Fruit fly (Drosophila melanogaster) whole organism, prepupa: ENCODE measurements around the gene CG10845.
A peak's percentile ranks its signal among the peaks of the same experiment; 100 is the strongest.

Experiments used
- Blimp-1 ChIP-seq: fragments of 200-800 bp; sonication (Bioruptor generic); optimal IDR thresholded peaks from 3 replicates; lab custom pipeline; 2017; ENCODE audit warnings: missing biosample characterization, missing genetic modification characterization, mild to moderate bottlenecking, moderate library complexity, missing genetic modification reagents
- CG10631 ChIP-seq: fragments of 200-800 bp; sonication (Bioruptor generic); optimal IDR thresholded peaks from 2 replicates; lab custom pipeline; 2016; ENCODE audit warnings: missing biosample characterization, missing genetic modification characterization
- CG11294 ChIP-seq: fragments of 200-800 bp; sonication (Bioruptor generic); IDR thresholded peaks from 2 replicates; pipeline ENCODE4 v1.3.6; 2022; ENCODE audit warnings: missing biosample characterization, missing genetic modification characterization
- CG11762 ChIP-seq: fragments of 200-800 bp; sonication (Bioruptor generic); optimal IDR thresholded peaks from 3 replicates; lab custom pipeline; 2016; ENCODE audit warnings: missing biosample characterization, missing genetic modification characterization; ENCODE audit not compliant: insufficient read depth
- CG1621 ChIP-seq: fragments of 200-800 bp; sonication (Bioruptor generic); optimal IDR thresholded peaks from 3 replicates; lab custom pipeline; 2018; ENCODE audit warnings: missing biosample characterization, mild to moderate bottlenecking, missing genetic modification characterization
- CG3032 ChIP-seq: fragments of 200-800 bp; optimal IDR thresholded peaks from 2 replicates; lab custom pipeline; 2019; ENCODE audit warnings: missing biosample characterization, mild to moderate bottlenecking, missing genetic modification characterization, moderate library complexity
- CG31627 ChIP-seq: fragments of 200-800 bp; sonication (Bioruptor generic); optimal IDR thresholded peaks from 3 replicates; lab custom pipeline; 2016; ENCODE audit warnings: missing biosample characterization, missing genetic modification characterization
- CG34406 ChIP-seq: fragments of 200-800 bp; sonication (Bioruptor generic); optimal IDR thresholded peaks from 3 replicates; lab custom pipeline; 2016; ENCODE audit warnings: missing biosample characterization, missing genetic modification characterization
- CG4318 ChIP-seq: fragments of 200-800 bp; sonication (Bioruptor generic); optimal IDR thresholded peaks from 3 replicates; lab custom pipeline; 2017; ENCODE audit warnings: missing biosample characterization, mild to moderate bottlenecking, missing genetic modification characterization
- CG6163 ChIP-seq: fragments of 200-800 bp; sonication (Bioruptor generic); IDR thresholded peaks from 3 replicates; pipeline ENCODE4 v1.3.6; 2022; ENCODE audit warnings: missing biosample characterization, missing genetic modification characterization
- CG6276 ChIP-seq: fragments of 200-800 bp; sonication (Bioruptor generic); optimal IDR thresholded peaks from 2 replicates; lab custom pipeline; 2017; ENCODE audit warnings: missing biosample characterization, mild to moderate bottlenecking, missing genetic modification characterization
- CG6792 ChIP-seq: fragments of 200-800 bp; sonication (Bioruptor generic); optimal IDR thresholded peaks from 3 replicates; lab custom pipeline; 2016; ENCODE audit warnings: missing biosample characterization, missing genetic modification characterization
- CG6808 ChIP-seq: fragments of 200-800 bp; sonication (Bioruptor generic); optimal IDR thresholded peaks from 3 replicates; lab custom pipeline; 2017; ENCODE audit warnings: missing biosample characterization, missing genetic modification characterization, mild to moderate bottlenecking, moderate library complexity, missing genetic modification reagents
- CG6854 ChIP-seq: fragments of 200-800 bp; sonication (Bioruptor generic); optimal IDR thresholded peaks from 2 replicates; lab custom pipeline; 2017; ENCODE audit warnings: missing biosample characterization, mild to moderate bottlenecking, missing genetic modification characterization
- CG7368 ChIP-seq: fragments of 200-800 bp; sonication (Bioruptor generic); optimal IDR thresholded peaks from 3 replicates; lab custom pipeline; 2016; ENCODE audit warnings: missing biosample characterization, missing genetic modification characterization
- CG9139 ChIP-seq: fragments of 200-800 bp; sonication (Bioruptor generic); optimal IDR thresholded peaks from 3 replicates; lab custom pipeline; 2017; ENCODE audit warnings: missing biosample characterization, mild to moderate bottlenecking, missing genetic modification characterization
- Eip75B ChIP-seq: fragments of 200-800 bp; sonication (Bioruptor generic); optimal IDR thresholded peaks from 3 replicates; lab custom pipeline; 2016; ENCODE audit warnings: missing biosample characterization, missing genetic modification characterization
- Eip78C ChIP-seq: fragments of 200-800 bp; sonication (Bioruptor generic); peaks from one replicate; lab custom pipeline; 2016; ENCODE audit warnings: missing biosample characterization, missing genetic modification characterization
- Eip93F ChIP-seq: fragments of 200-800 bp; sonication (Bioruptor generic); optimal IDR thresholded peaks from 2 replicates; lab custom pipeline; 2016; ENCODE audit warnings: missing biosample characterization, mild to moderate bottlenecking, missing genetic modification characterization
- Ets21C ChIP-seq: fragments of 200-800 bp; sonication (Bioruptor generic); optimal IDR thresholded peaks from 3 replicates; lab custom pipeline; 2016; ENCODE audit warnings: missing biosample characterization, missing genetic modification characterization
- Ets96B ChIP-seq: fragments of 200-800 bp; optimal IDR thresholded peaks from 2 replicates; lab custom pipeline; 2019; ENCODE audit warnings: missing biosample characterization, mild to moderate bottlenecking, missing genetic modification characterization, moderate library complexity
- Gug ChIP-seq: fragments of 200-800 bp; sonication (Bioruptor generic); IDR thresholded peaks from 2 replicates; pipeline ENCODE4 v1.3.6; 2022; ENCODE audit warnings: missing biosample characterization, missing genetic modification characterization
- Hr38 ChIP-seq: sonication (Bioruptor generic); optimal IDR thresholded peaks from 2 replicates; lab custom pipeline; 2016; ENCODE audit warnings: missing biosample characterization, missing genetic modification characterization
- Hr39 ChIP-seq: fragments of 200-800 bp; sonication (Bioruptor generic); optimal IDR thresholded peaks from 2 replicates; lab custom pipeline; 2016; ENCODE audit warnings: missing biosample characterization, missing genetic modification characterization
- Lpt ChIP-seq: fragments of 200-800 bp; sonication (Bioruptor generic); optimal IDR thresholded peaks from 3 replicates; lab custom pipeline; 2016; ENCODE audit warnings: missing biosample characterization, missing genetic modification characterization
- Smox ChIP-seq: fragments of 200-800 bp; sonication (Bioruptor generic); optimal IDR thresholded peaks from 3 replicates; lab custom pipeline; 2016; ENCODE audit warnings: missing biosample characterization, missing genetic modification characterization
- Sox102F ChIP-seq: fragments of 200-800 bp; sonication (Bioruptor generic); optimal IDR thresholded peaks from 2 replicates; lab custom pipeline; 2016; ENCODE audit warnings: missing biosample characterization, mild to moderate bottlenecking, missing genetic modification characterization
- Sox15 ChIP-seq: fragments of 200-800 bp; sonication (Bioruptor generic); optimal IDR thresholded peaks from 3 replicates; lab custom pipeline; 2016; ENCODE audit warnings: missing biosample characterization, missing genetic modification characterization
- achi ChIP-seq: fragments of 200-800 bp; sonication (Bioruptor generic); optimal IDR thresholded peaks from 3 replicates; lab custom pipeline; 2016; ENCODE audit warnings: missing biosample characterization, missing genetic modification characterization
- eg ChIP-seq: fragments of 200-800 bp; sonication (Bioruptor generic); IDR thresholded peaks from 3 replicates; pipeline ENCODE4 v1.3.6; 2022; ENCODE audit warnings: missing biosample characterization, missing genetic modification characterization
- fd59A ChIP-seq: fragments of 200-800 bp; sonication (Bioruptor generic); optimal IDR thresholded peaks from 2 replicates; lab custom pipeline; 2017; ENCODE audit warnings: missing biosample characterization, mild to moderate bottlenecking, missing genetic modification characterization, missing genetic modification reagents
- fd85E ChIP-seq: fragments of 200-800 bp; sonication (Bioruptor generic); optimal IDR thresholded peaks from 3 replicates; lab custom pipeline; 2016; ENCODE audit warnings: missing biosample characterization, missing genetic modification characterization
- fkh ChIP-seq: fragments of 200-800 bp; sonication (Bioruptor generic); optimal IDR thresholded peaks from 3 replicates; lab custom pipeline; 2017; ENCODE audit warnings: missing biosample characterization, mild to moderate bottlenecking, missing genetic modification characterization, moderate library complexity
- lz ChIP-seq: fragments of 200-800 bp; sonication (Bioruptor generic); optimal IDR thresholded peaks from 3 replicates; lab custom pipeline; 2016; ENCODE audit warnings: missing biosample characterization, missing genetic modification characterization
- net ChIP-seq: fragments of 200-800 bp; sonication (Bioruptor generic); optimal IDR thresholded peaks from 3 replicates; lab custom pipeline; 2016; ENCODE audit warnings: missing biosample characterization, missing genetic modification characterization
- salr ChIP-seq, 2 experiments: fragments of 200-800 bp; sonication (Bioruptor generic); optimal IDR thresholded peaks; 3 replicates each; lab custom pipeline; 2016 to 2018; ENCODE audit warnings: missing biosample characterization in 2 of 2, missing genetic modification characterization in 2 of 2, mild to moderate bottlenecking in 1 of 2
- spab ChIP-seq: fragments of 200-800 bp; sonication (Bioruptor generic); optimal IDR thresholded peaks from 2 replicates; lab custom pipeline; 2017; ENCODE audit warnings: missing biosample characterization, mild to moderate bottlenecking, missing genetic modification characterization, missing genetic modification reagents
- ss ChIP-seq, 2 experiments: fragments of 200-800 bp; sonication (Bioruptor generic); optimal IDR thresholded peaks; 2 replicates in 1 of 2; 3 replicates in 1 of 2; lab custom pipeline; 2017 to 2018; ENCODE audit warnings: mild to moderate bottlenecking in 2 of 2, missing biosample characterization in 2 of 2, missing genetic modification characterization in 2 of 2, moderate library complexity in 1 of 2
- svp ChIP-seq: fragments of 200-800 bp; sonication (Bioruptor generic); peaks from one replicate; lab custom pipeline; 2016; ENCODE audit warnings: missing biosample characterization, missing genetic modification characterization
- vri ChIP-seq: fragments of 200-800 bp; sonication (Bioruptor generic); optimal IDR thresholded peaks from 3 replicates; lab custom pipeline; 2016; ENCODE audit warnings: missing biosample characterization, mild to moderate bottlenecking, missing genetic modification characterization

The CG10845 gene

DNA sequence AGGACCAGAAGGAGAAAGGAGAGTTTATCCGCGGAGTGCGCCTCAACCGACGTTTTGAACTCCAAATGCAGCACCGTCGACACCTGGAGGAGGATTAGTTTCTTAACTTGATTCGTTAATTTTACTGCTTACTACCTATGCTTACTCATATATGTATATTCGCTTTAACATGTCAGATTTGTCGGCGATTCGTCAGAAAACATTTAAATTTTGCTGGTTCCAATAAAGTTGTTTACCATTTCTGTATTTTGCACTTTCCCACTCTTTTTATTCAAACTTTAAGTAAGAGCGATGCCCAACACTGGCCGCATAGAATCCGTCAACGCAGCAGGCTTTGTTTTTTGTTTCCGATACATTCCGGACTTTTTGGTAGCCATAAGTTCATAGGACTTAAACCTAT is 24.0 kb downstream of the CG10845 start, which contains the start of gene Trf4-2:
Trf4-2 (plus strand) TSS at position 301 of the 400 bp plus-strand sequence.
- TF ChIP-seq CG6854 (GFP tag; lab: Kevin White, UChicago) (no peak), CG6792 (GFP tag; lab: Kevin White, UChicago) (no peak), Eip78C (GFP tag; lab: Kevin White, UChicago) (no peak), CG3032 (tag; lab: Kevin White, UChicago) (no peak), vri (no peak), Gug (GFP tag; lab: Robert Waterston, UW) (no peak), CG1621 (no peak), Sox102F (no peak), Ets96B (no peak), fd85E (GFP tag; lab: Kevin White, UChicago) (no peak), Eip75B (GFP tag; lab: Kevin White, UChicago) (no peak), Hr39 (no peak), CG7368 (GFP tag; lab: Kevin White, UChicago) (no peak), Smox (GFP tag; lab: Kevin White, UChicago) (no peak), CG6808 (GFP tag; lab: Kevin White, UChicago) (no peak), svp (GFP tag; lab: Kevin White, UChicago) (no peak), CG11762 (GFP tag; lab: Kevin White, UChicago) (no peak), Hr38 (GFP tag; lab: Kevin White, UChicago) (no peak)
- TF ChIP-seq, all 60 proteins: peak for 0

dm6 chr3R:24926752-24927320 is 25.9 kb downstream of the CG10845 start:
- TF ChIP-seq lz = no peak
- peak; percentile 16 for TF ChIP-seq achi (GFP tag; lab: Kevin White, UChicago)

DNA sequence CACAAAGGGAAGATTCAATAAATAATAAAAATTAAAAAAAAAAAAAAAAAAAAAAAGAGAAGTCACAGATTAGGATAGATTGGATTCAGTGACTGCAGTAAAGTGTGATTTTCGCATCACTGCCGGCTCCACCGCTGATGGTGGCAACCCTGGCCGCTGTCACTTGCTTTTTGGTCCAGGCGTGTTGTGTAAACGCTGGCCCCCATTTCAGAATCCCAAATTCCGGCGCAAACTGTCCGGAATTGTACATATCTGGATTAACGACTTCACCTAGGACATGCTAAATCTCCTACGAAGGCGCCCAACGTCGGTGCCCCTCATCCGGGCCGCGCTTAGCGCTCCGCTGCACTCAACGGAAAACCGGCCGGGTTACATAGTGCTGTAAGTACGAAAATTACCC is 30.9 kb downstream of the CG10845 start, which contains the start of gene CG11771:
CG11771 (plus strand) TSS at position 155 of the 400 bp plus-strand sequence.
- TF ChIP-seq achi (GFP tag; lab: Kevin White, UChicago) (peak; percentile 95), CG1621 (peak; percentile 39), lz (no peak)
- TF ChIP-seq, all 60 proteins: peak for 2

- no peak for TF ChIP-seq CG4318 (GFP tag; lab: Kevin White, UChicago)
- TF ChIP-seq Smox (GFP tag; lab: Kevin White, UChicago) = no peak
- no peak for TF ChIP-seq CG6163
- TF ChIP-seq CG3032 (tag; lab: Kevin White, UChicago) = no peak
- TF ChIP-seq CG11762 (GFP tag; lab: Kevin White, UChicago) = no peak
- no peak for TF ChIP-seq CG34406
- no peak for TF ChIP-seq Blimp-1 (GFP tag; lab: Kevin White, UChicago)
- TF ChIP-seq fkh (GFP tag; lab: Kevin White, UChicago) = no peak
- no peak for TF ChIP-seq CG1621
- no peak for TF ChIP-seq CG6854 (GFP tag; lab: Kevin White, UChicago)
- no peak for TF ChIP-seq CG31627 (GFP tag; lab: Kevin White, UChicago)
- no peak for TF ChIP-seq Sox15 (GFP tag; lab: Kevin White, UChicago)
Observed at dm6 chr3R:24934542-24934941, 33.6 kb downstream of the CG10845 start.

dm6 chr3R:24935758-24936157 is 34.8 kb downstream of the CG10845 start:
- TF ChIP-seq ss (GFP tag; optimal IDR thresholded peaks at IDR 0.05; lab: Kevin White, UChicago) = peak; percentile 47 to 78
- TF ChIP-seq CG9139 (GFP tag; lab: Kevin White, UChicago) = peak; percentile 23
- no peak for TF ChIP-seq fd59A (GFP tag; lab: Kevin White, UChicago)
- TF ChIP-seq, all 60 proteins: peak for 2

- no peak for TF ChIP-seq Ets21C (GFP tag; lab: Kevin White, UChicago)
- no peak for TF ChIP-seq net (GFP tag; lab: Kevin White, UChicago)
- TF ChIP-seq CG11294 (GFP tag; lab: Robert Waterston, UW) = no peak
- no peak for TF ChIP-seq Sox15 (GFP tag; lab: Kevin White, UChicago)
- no peak for TF ChIP-seq eg (GFP tag; lab: Robert Waterston, UW)
- TF ChIP-seq Eip75B (GFP tag; lab: Kevin White, UChicago) = no peak
- no peak for TF ChIP-seq fd85E (GFP tag; lab: Kevin White, UChicago)
- TF ChIP-seq CG6808 (GFP tag; lab: Kevin White, UChicago) = no peak
- TF ChIP-seq CG10631 = no peak
- TF ChIP-seq spab (GFP tag; lab: Kevin White, UChicago) = no peak
- no peak for TF ChIP-seq Lpt (GFP tag; lab: Kevin White, UChicago)
- no peak for TF ChIP-seq achi (GFP tag; lab: Kevin White, UChicago)
- TF ChIP-seq CG11762 (GFP tag; lab: Kevin White, UChicago) = no peak
- TF ChIP-seq Eip93F (GFP tag; lab: Kevin White, UChicago) = no peak
- TF ChIP-seq CG6276 (GFP tag; lab: Kevin White, UChicago) = no peak
- no peak for TF ChIP-seq CG6854 (GFP tag; lab: Kevin White, UChicago)
- TF ChIP-seq salr (GFP tag; optimal IDR thresholded peaks at IDR 0.05; lab: Kevin White, UChicago) = no peak
- peak; percentile 76 for TF ChIP-seq svp (GFP tag; lab: Kevin White, UChicago)
Observed at dm6 chr3R:24938049-24938448, 37.1 kb downstream of the CG10845 start, which contains the start of gene Osbp. TSS of gene Osbp (minus strand) at chr3R:24938222.
